Fruit fly (Drosophila melanogaster): Measurements from ENCODE around the gene Gem4c.

Gene Gem4c

DNA sequence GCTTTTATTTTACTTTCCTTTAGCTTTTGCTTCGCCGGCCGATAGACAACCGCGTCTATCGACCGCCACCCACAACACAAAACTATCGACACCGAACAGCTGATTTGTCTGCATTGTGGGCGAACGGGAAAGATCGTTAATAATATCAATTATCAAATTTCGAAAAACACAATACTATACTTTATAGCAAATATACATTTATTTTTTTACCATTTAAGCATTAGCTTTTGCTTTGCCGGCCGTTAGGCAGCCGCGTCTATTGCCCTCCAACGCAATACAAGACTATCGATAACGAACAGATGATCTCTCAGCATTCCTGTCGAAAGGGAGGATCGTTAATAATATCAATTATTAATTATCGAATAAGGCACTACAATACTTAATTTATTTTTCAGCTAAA, 8.7 kb upstream of the Gem4c start, which contains the start of the genes CG2938 and Glos (continued):
- no peak for TF ChIP-seq repo (GFP tag; optimal IDR thresholded peaks at IDR 0.05)
- peak; percentile 28 for TF ChIP-seq stwl (tag; optimal IDR thresholded peaks at IDR 0.05)
- TF ChIP-seq sd (tag; optimal IDR thresholded peaks at IDR 0.05), result peak; percentile 44
- TF ChIP-seq CG3995 (GFP tag; optimal IDR thresholded peaks at IDR 0.05), result peak; percentile 13
- TF ChIP-seq MBD-R2 (GFP tag; IDR thresholded peaks at IDR 0.05), result peak; percentile 77
- TF ChIP-seq Sin3A (optimal IDR thresholded peaks at IDR 0.05), result peak; percentile 57
- peak; percentile 72 for TF ChIP-seq CG16813 (GFP tag; IDR thresholded peaks at IDR 0.05; ENCODE audit: partially characterized antibody)
- peak; percentile 67 for TF ChIP-seq hbn (GFP tag; IDR thresholded peaks at IDR 0.05; ENCODE audit: partially characterized antibody)
- TF ChIP-seq inv (GFP tag; IDR thresholded peaks at IDR 0.05; ENCODE audit: partially characterized antibody), result peak; percentile 55
- TF ChIP-seq CG6791 (GFP tag; IDR thresholded peaks at IDR 0.05; ENCODE audit: partially characterized antibody), result peak; percentile 68; the same call in 2 of the 3 replicates
- peak; percentile 62 for TF ChIP-seq Bgb (GFP tag; IDR thresholded peaks at IDR 0.05; ENCODE audit: partially characterized antibody)
- no peak for TF ChIP-seq Lim3 (GFP tag; IDR thresholded peaks at IDR 0.05)
- TF ChIP-seq tap (tag; optimal IDR thresholded peaks at IDR 0.05), result no peak
- peak; percentile 4 for TF ChIP-seq CG15514 (GFP tag; optimal IDR thresholded peaks at IDR 0.05)
- no peak for TF ChIP-seq vvl (GFP tag; IDR thresholded peaks at IDR 0.05)
- peak; percentile 9 for TF ChIP-seq CoRest (tag; optimal IDR thresholded peaks at IDR 0.05)
- TF ChIP-seq Hand (GFP tag; optimal IDR thresholded peaks at IDR 0.05), result no peak
- peak; percentile 77 for TF ChIP-seq CG34224 (GFP tag; IDR thresholded peaks at IDR 0.05; ENCODE audit: partially characterized antibody)
- TF ChIP-seq Xrp1 (GFP tag; IDR thresholded peaks at IDR 0.05), result no peak
- TF ChIP-seq br (optimal IDR thresholded peaks at IDR 0.05), result no peak
- TF ChIP-seq HLH4C (GFP tag; IDR thresholded peaks at IDR 0.05; ENCODE audit: partially characterized antibody), result peak; percentile 83
- TF ChIP-seq CG3281 (GFP tag; optimal IDR thresholded peaks at IDR 0.05), result no peak
- TF ChIP-seq sens (GFP tag), result peak; percentile 29
- no peak for TF ChIP-seq onecut (GFP tag; IDR thresholded peaks at IDR 0.05)
- peak; percentile 80 for TF ChIP-seq Scr (GFP tag; IDR thresholded peaks at IDR 0.05; ENCODE audit: partially characterized antibody)
- no peak for TF ChIP-seq CG9437 (GFP tag; optimal IDR thresholded peaks at IDR 0.05)
- peak; percentile 65 for TF ChIP-seq CG7963 (GFP tag; IDR thresholded peaks at IDR 0.05; ENCODE audit: partially characterized antibody)
- TF ChIP-seq CG2116 (GFP tag; optimal IDR thresholded peaks at IDR 0.05), result peak; percentile 84
- TF ChIP-seq pzg (GFP tag; optimal IDR thresholded peaks at IDR 0.05), result peak; percentile 33
- no peak for TF ChIP-seq Fer1 (GFP tag; optimal IDR thresholded peaks at IDR 0.05)
- 0 out of 3 replicates have a peak, but pooled peaks have one; percentile 32 for TF ChIP-seq row (GFP tag; IDR thresholded peaks at IDR 0.05)
- TF ChIP-seq trem (tag; optimal IDR thresholded peaks at IDR 0.05), result peak; percentile 49
- peak; percentile 2 for TF ChIP-seq CG9797 (GFP tag; optimal IDR thresholded peaks at IDR 0.05)
- TF ChIP-seq CG17186 (GFP tag; optimal IDR thresholded peaks at IDR 0.05), result peak; percentile 18
- TF ChIP-seq CG10267 (tag; optimal IDR thresholded peaks at IDR 0.05), result peak; percentile 28
- peak; percentile 54 to 89 for TF ChIP-seq crp (GFP tag; optimal IDR thresholded peaks at IDR 0.05)
- TF ChIP-seq hb (GFP tag; IDR thresholded peaks at IDR 0.05; ENCODE audit: partially characterized antibody), result peak; percentile 67
- no peak; the same call in 1 of the 2 replicates for TF ChIP-seq klu (GFP tag; IDR thresholded peaks at IDR 0.05)
- peak; percentile 9 for TF ChIP-seq CG2712 (tag; optimal IDR thresholded peaks at IDR 0.05)
- TF ChIP-seq Dref (GFP tag; IDR thresholded peaks at IDR 0.05), result peak; percentile 64
- peak; percentile 36 for TF ChIP-seq CG14710 (tag; optimal IDR thresholded peaks at IDR 0.05)
- TF ChIP-seq bbx (GFP tag; IDR thresholded peaks at IDR 0.05; ENCODE audit: partially characterized antibody), result peak; percentile 68
- no peak for TF ChIP-seq Side (GFP tag; optimal IDR thresholded peaks at IDR 0.05)
- TF ChIP-seq Bdp1 (GFP tag; optimal IDR thresholded peaks at IDR 0.05), result no peak
- TF ChIP-seq Opbp (GFP tag; IDR thresholded peaks at IDR 0.05; ENCODE audit: partially characterized antibody), result peak; percentile 74; the same call in 2 of the 3 replicates
- TF ChIP-seq E2f2 (GFP tag; IDR thresholded peaks at IDR 0.05), result peak; percentile 30; the same call in 1 of the 2 replicates
- TF ChIP-seq ato (GFP tag; IDR thresholded peaks at IDR 0.05; ENCODE audit: partially characterized antibody), result 0 out of 2 replicates have a peak, but pooled peaks have one; percentile 7
- no peak for TF ChIP-seq hkb (optimal IDR thresholded peaks at IDR 0.05)
- no peak for TF ChIP-seq hkb (GFP tag; IDR thresholded peaks at IDR 0.05)
- no peak for TF ChIP-seq Chrac-16 (GFP tag; optimal IDR thresholded peaks at IDR 0.05)
